Worm (Caenorhabditis elegans): Measurements from ENCODE around the gene CD4.11.

CD4.11 gene

ce11 chrV:5580517-5580916 lies 4.4 kb upstream of the CD4.11 start (continued):
- TF ChIP-seq mxl-3 (GFP tag; optimal IDR thresholded peaks at IDR 0.05) (peak; percentile 46), daf-19 (GFP tag; conservative IDR thresholded peaks at IDR 0.05) (no peak)

ce11 chrV:5581312-5581711 lies 3.6 kb upstream of the CD4.11 start, which contains the start of gene klc-2:
Gene klc-2, minus strand, starts transcription at chrV:5581412.
- TF ChIP-seq mes-2 (tag; optimal IDR thresholded peaks at IDR 0.05; ENCODE audit: poor library complexity, severe bottlenecking) (no peak), daf-19 (GFP tag; conservative IDR thresholded peaks at IDR 0.05) (no peak), nhr-25 (tag; optimal IDR thresholded peaks at IDR 0.05; ENCODE audit: borderline replicate concordance, insufficient read depth) (no peak), ceh-62 (tag; optimal IDR thresholded peaks at IDR 0.05) (no peak), nhr-48 (tag; optimal IDR thresholded peaks at IDR 0.05) (no peak), spr-3 (GFP tag; optimal IDR thresholded peaks at IDR 0.05) (no peak)

ce11 chrV:5582308-5582707 lies 2.6 kb upstream of the CD4.11 start:
- peak; percentile 7 for TF ChIP-seq duxl-1 (tag; optimal IDR thresholded peaks at IDR 0.05; ENCODE audit: poor library complexity)
- TF ChIP-seq dmd-8 (GFP tag; IDR thresholded peaks at IDR 0.05), result no peak
- peak; percentile 10 for TF ChIP-seq rbr-2 (tag; optimal IDR thresholded peaks at IDR 0.05)
- TF ChIP-seq nhr-48 (tag; optimal IDR thresholded peaks at IDR 0.05), result peak; percentile 12
- no peak for TF ChIP-seq F26F4.8 (GFP tag; conservative IDR thresholded peaks at IDR 0.05)
- TF ChIP-seq lsy-2 (tag; optimal IDR thresholded peaks at IDR 0.05), result peak in 1 of 2 experiments; percentile 19
- 0 out of 2 replicates have a peak, but pooled peaks have one; percentile 28 for TF ChIP-seq madf-9 (GFP tag; conservative IDR thresholded peaks at IDR 0.05)
- 0 out of 2 replicates have a peak, but pooled peaks have one; percentile 38 for TF ChIP-seq egl-43 (GFP tag; IDR thresholded peaks at IDR 0.05)

- TF ChIP-seq lin-38 (GFP tag; IDR thresholded peaks at IDR 0.05), result 0 out of 2 replicates have a peak, but pooled peaks have one; percentile 31
- no peak for TF ChIP-seq lin-1 (GFP tag; IDR thresholded peaks at IDR 0.05)
- TF ChIP-seq dve-1 (tag; optimal IDR thresholded peaks at IDR 0.05; ENCODE audit: insufficient read depth), result peak; percentile 3
- peak; percentile 40 for TF ChIP-seq mep-1 (tag; optimal IDR thresholded peaks at IDR 0.05)
- TF ChIP-seq Y105C5A.15 (GFP tag; IDR thresholded peaks at IDR 0.05), result no peak
- TF ChIP-seq egl-43 (GFP tag; IDR thresholded peaks at IDR 0.05), result 0 out of 2 replicates have a peak, but pooled peaks have one; percentile 53
- TF ChIP-seq lsy-2 (tag; optimal IDR thresholded peaks at IDR 0.05), result peak in 1 of 2 experiments; percentile 27
- TF ChIP-seq ama-1 (optimal IDR thresholded peaks at IDR 0.05), result peak; percentile 83
- TF ChIP-seq snpc-1.2 (GFP tag; IDR thresholded peaks at IDR 0.05), result peak; percentile 54; the same call in 1 of the 2 replicates
- 0 out of 2 replicates have a peak, but pooled peaks have one; percentile 12 for TF ChIP-seq ctbp-1 (GFP tag; IDR thresholded peaks at IDR 0.05)
- no peak for TF ChIP-seq php-3 (GFP tag; IDR thresholded peaks at IDR 0.05)
- peak; percentile 13; the same call in 1 of the 2 replicates for TF ChIP-seq ceh-20 (GFP tag; IDR thresholded peaks at IDR 0.05)
- peak; percentile 52 for TF ChIP-seq aha-1 (tag)
These were observed 2.1 kb upstream of the CD4.11 start for ce11 chrV:5582860-5583259.

- TF ChIP-seq lsy-2 (tag; optimal IDR thresholded peaks at IDR 0.05), result peak; percentile 83 to 98
- TF ChIP-seq lin-38 (GFP tag; IDR thresholded peaks at IDR 0.05), result peak; percentile 53
- peak; percentile 45 for TF ChIP-seq mes-2 (tag; optimal IDR thresholded peaks at IDR 0.05; ENCODE audit: poor library complexity, severe bottlenecking)
- peak; percentile 11 for TF ChIP-seq T20F7.1 (GFP tag; optimal IDR thresholded peaks at IDR 0.05)
- TF ChIP-seq mep-1 (tag; optimal IDR thresholded peaks at IDR 0.05), result peak; percentile 4
- no peak for TF ChIP-seq aha-1 (tag)
- no peak for TF ChIP-seq tra-1 (GFP tag; IDR thresholded peaks at IDR 0.05)
- TF ChIP-seq nhr-6 (tag; optimal IDR thresholded peaks at IDR 0.05), result peak; percentile 9
- no peak for TF ChIP-seq Y5F2A.4 (GFP tag; optimal IDR thresholded peaks at IDR 0.05)
- peak; percentile 42 for TF ChIP-seq dpl-1 (GFP tag; optimal IDR thresholded peaks at IDR 0.05)
- TF ChIP-seq aly-2 (tag; optimal IDR thresholded peaks at IDR 0.05), result no peak
These were observed 598 bp upstream of the CD4.11 start, which contains the start of gene pas-6 for ce11 chrV:5584293-5584776. Gene pas-6, minus strand, starts transcription at chrV:5584343.

Measured in whole organism, L4 larva.